Worm (Caenorhabditis elegans) whole organism, L4/young adult: ENCODE measurements around the gene R155.3.

Source experiments
- dao-5 ChIP-seq: sonication (generic microtip); optimal IDR thresholded peaks from 2 replicates; lab custom pipeline; 2016; ENCODE audit warnings: missing genotype, missing genetic modification characterization, moderate library complexity, missing compliant biosample characterization
- him-1 ChIP-seq: sonication (generic microtip); optimal IDR thresholded peaks from 2 replicates; lab custom pipeline; 2016; ENCODE audit warnings: missing genotype, missing genetic modification reagents, missing genetic modification characterization, missing compliant biosample characterization

DNA sequence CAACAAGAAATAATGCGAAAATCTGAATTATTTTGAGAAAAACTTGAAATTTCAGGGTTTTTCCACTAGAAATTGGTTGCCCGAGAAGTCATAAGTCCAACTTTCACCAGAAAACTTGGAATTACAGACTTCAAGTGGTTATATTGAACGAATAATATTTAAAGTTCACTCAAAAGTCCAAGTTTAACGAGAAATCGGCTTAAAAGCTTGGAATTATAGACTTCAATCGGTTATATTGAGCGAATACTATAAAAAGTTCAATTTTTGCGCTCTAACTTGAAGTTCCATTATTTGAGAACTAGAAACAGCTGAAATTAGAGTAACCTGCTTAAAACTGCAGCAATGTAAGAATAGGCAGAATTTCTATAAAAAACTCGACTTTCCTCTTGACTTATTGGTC is 54.5 kb downstream of the R155.3 start:
- TF ChIP-seq dao-5 (tag; lab: Kevin White, UChicago) (no peak), him-1 (tag; lab: Kevin White, UChicago) (no peak)
